Worm (Caenorhabditis elegans) whole organism, young adult: ENCODE results near the gene K03B4.8.

Experiments
- B0019.2 ChIP-seq: fragments of 200-800 bp; sonication (Bioruptor generic); conservative IDR thresholded peaks from 2 replicates; pipeline ENCODE4 v1.3.6; 2022; ENCODE audit warnings: missing genetic modification reagents, missing genetic modification characterization, missing compliant biosample characterization
- D2030.7 ChIP-seq: fragments of 200-800 bp; sonication (Bioruptor generic); IDR thresholded peaks from 2 replicates; pipeline ENCODE4 v1.3.6; 2022; ENCODE audit warnings: missing genetic modification reagents, missing genetic modification characterization, missing compliant biosample characterization
- F52B5.7 ChIP-seq: sonication (generic microtip); optimal IDR thresholded peaks from 2 replicates; lab custom pipeline; 2016; ENCODE audit warnings: mild to moderate bottlenecking, missing genetic modification characterization, missing compliant biosample characterization
- attf-3 ChIP-seq: fragments of 200-800 bp; sonication (Bioruptor generic); conservative IDR thresholded peaks from 2 replicates; pipeline ENCODE4 v1.3.6; 2022; ENCODE audit warnings: missing genetic modification reagents, missing genetic modification characterization, missing compliant biosample characterization
- attf-5 ChIP-seq: fragments of 200-800 bp; sonication (Bioruptor generic); optimal IDR thresholded peaks from 2 replicates; lab custom pipeline; 2018; ENCODE audit warnings: mild to moderate bottlenecking, missing genetic modification characterization, missing compliant biosample characterization
- cebp-1 ChIP-seq, 2 experiments: fragments of 200-800 bp in 1 of 2; sonication (Bioruptor generic) in 1 of 2; sonication (generic microtip) in 1 of 2; IDR thresholded peaks in 1 of 2; optimal IDR thresholded peaks in 1 of 2; 2 replicates each; pipeline versions ENCODE4 v1.3.6 to Lab custom; 2017 to 2022; ENCODE audit warnings: missing compliant biosample characterization in 2 of 2, missing genetic modification characterization in 2 of 2, mild to moderate bottlenecking in 1 of 2, missing genetic modification reagents in 1 of 2, moderate library complexity in 1 of 2
- cebp-2 ChIP-seq: fragments of 200-800 bp; sonication (Bioruptor generic); IDR thresholded peaks from 2 replicates; pipeline ENCODE4 v1.3.6; 2022; ENCODE audit warnings: missing genetic modification characterization, missing compliant biosample characterization
- ceh-27 ChIP-seq: fragments of 200-800 bp; sonication (Bioruptor generic); optimal IDR thresholded peaks from 2 replicates; lab custom pipeline; 2018; ENCODE audit warnings: mild to moderate bottlenecking, missing genetic modification characterization, moderate library complexity, missing compliant biosample characterization
- chd-7 ChIP-seq: sonication (generic microtip); optimal IDR thresholded peaks from 2 replicates; lab custom pipeline; 2016; ENCODE audit warnings: mild to moderate bottlenecking, missing genetic modification characterization, moderate library complexity, missing compliant biosample characterization
- die-1 ChIP-seq: sonication (generic microtip); optimal IDR thresholded peaks from 2 replicates; lab custom pipeline; 2016; ENCODE audit warnings: missing genotype, mild to moderate bottlenecking, missing genetic modification characterization, missing compliant biosample characterization
- egrh-3 ChIP-seq: fragments of 200-800 bp; sonication (Bioruptor generic); IDR thresholded peaks from 2 replicates; pipeline ENCODE4 v1.3.6; 2022; ENCODE audit warnings: missing genetic modification reagents, missing genetic modification characterization, missing compliant biosample characterization
- ekl-4 ChIP-seq: fragments of 200-800 bp; sonication (Bioruptor generic); IDR thresholded peaks from 2 replicates; pipeline ENCODE4 v1.3.6; 2022; ENCODE audit warnings: missing genetic modification reagents, missing genetic modification characterization, missing compliant biosample characterization
- gei-17 ChIP-seq: fragments of 200-800 bp; sonication (Bioruptor generic); optimal IDR thresholded peaks from 2 replicates; lab custom pipeline; 2018; ENCODE audit warnings: mild to moderate bottlenecking, missing genetic modification characterization, missing compliant biosample characterization
- hlh-26 ChIP-seq: fragments of 200-800 bp; sonication (Bioruptor generic); conservative IDR thresholded peaks from 2 replicates; pipeline ENCODE4 v1.3.6; 2022; ENCODE audit warnings: missing genetic modification reagents, missing genetic modification characterization, missing compliant biosample characterization
- hrde-1 ChIP-seq: sonication (generic microtip); optimal IDR thresholded peaks from 2 replicates; lab custom pipeline; 2016; ENCODE audit warnings: missing genetic modification characterization, mild to moderate bottlenecking, missing compliant biosample characterization, moderate library complexity, missing genotype, missing genetic modification reagents, borderline replicate concordance
- hsf-1 ChIP-seq: fragments of 200-800 bp; sonication (Bioruptor generic); IDR thresholded peaks from 2 replicates; pipeline ENCODE4 v1.3.6; 2022; ENCODE audit warnings: missing genetic modification reagents, missing genetic modification characterization, missing compliant biosample characterization
- lag-1 ChIP-seq: fragments of 200-800 bp; sonication (Bioruptor generic); IDR thresholded peaks from 2 replicates; pipeline ENCODE4 v1.3.6; 2022; ENCODE audit warnings: missing genetic modification reagents, missing genetic modification characterization, missing compliant biosample characterization
- madf-3 ChIP-seq: fragments of 200-800 bp; sonication (Bioruptor generic); IDR thresholded peaks from 2 replicates; pipeline ENCODE4 v1.3.6; 2022; ENCODE audit warnings: missing genetic modification reagents, missing genetic modification characterization, missing compliant biosample characterization
- mcd-1 ChIP-seq: fragments of 200-800 bp; sonication (Bioruptor generic); IDR thresholded peaks from 2 replicates; pipeline ENCODE4 v1.3.6; 2022; ENCODE audit warnings: missing genetic modification reagents, missing genetic modification characterization, missing compliant biosample characterization
- mxl-1 ChIP-seq: sonication (generic microtip); optimal IDR thresholded peaks from 2 replicates; lab custom pipeline; 2016; ENCODE audit warnings: missing genetic modification characterization, missing compliant biosample characterization
- nhr-80 ChIP-seq: sonication (generic microtip); optimal IDR thresholded peaks from 2 replicates; lab custom pipeline; 2016; ENCODE audit warnings: missing genetic modification characterization, missing compliant biosample characterization
- nhr-90 ChIP-seq: sonication (generic microtip); optimal IDR thresholded peaks from 2 replicates; lab custom pipeline; 2016; ENCODE audit warnings: missing genotype, mild to moderate bottlenecking, missing genetic modification characterization, missing compliant biosample characterization
- rcor-1 ChIP-seq: fragments of 200-800 bp; sonication (Bioruptor generic); IDR thresholded peaks from 2 replicates; pipeline ENCODE4 v1.3.6; 2022; ENCODE audit warnings: missing genetic modification reagents, missing genetic modification characterization, missing compliant biosample characterization
- repo-1 ChIP-seq: sonication (generic microtip); optimal IDR thresholded peaks from 2 replicates; lab custom pipeline; 2017; ENCODE audit warnings: mild to moderate bottlenecking, missing genetic modification characterization, missing compliant biosample characterization
- snpc-3.4 ChIP-seq: sonication (generic microtip); optimal IDR thresholded peaks from 2 replicates; lab custom pipeline; 2017; ENCODE audit warnings: missing genetic modification characterization, mild to moderate bottlenecking, missing compliant biosample characterization, antibody characterized with exemption, moderate library complexity, missing genotype, missing genetic modification reagents
- sptf-2 ChIP-seq: fragments of 200-800 bp; sonication (Bioruptor generic); optimal IDR thresholded peaks from 2 replicates; lab custom pipeline; 2018; ENCODE audit warnings: mild to moderate bottlenecking, missing genetic modification characterization, missing compliant biosample characterization
- tlf-1 ChIP-seq: fragments of 200-800 bp; sonication (Bioruptor generic); optimal IDR thresholded peaks from 2 replicates; lab custom pipeline; 2018; ENCODE audit warnings: mild to moderate bottlenecking, missing genetic modification characterization, missing compliant biosample characterization
- xnd-1 ChIP-seq: sonication (generic microtip); optimal IDR thresholded peaks from 2 replicates; lab custom pipeline; 2016; ENCODE audit warnings: missing genotype, missing genetic modification reagents, missing genetic modification characterization, missing compliant biosample characterization
- zfh-2 ChIP-seq: fragments of 200-800 bp; sonication (Bioruptor generic); conservative IDR thresholded peaks from 2 replicates; pipeline ENCODE4 v1.3.6; 2022; ENCODE audit warnings: missing genetic modification reagents, missing genetic modification characterization, missing compliant biosample characterization
- ztf-22 ChIP-seq: fragments of 200-800 bp; sonication (Bioruptor generic); optimal IDR thresholded peaks from 2 replicates; lab custom pipeline; 2018; ENCODE audit warnings: mild to moderate bottlenecking, missing genetic modification characterization, moderate library complexity, missing compliant biosample characterization
- ztf-26 ChIP-seq: sonication (generic microtip); optimal IDR thresholded peaks from 2 replicates; lab custom pipeline; 2017; ENCODE audit warnings: missing genetic modification characterization, missing compliant biosample characterization

Gene K03B4.8

DNA sequence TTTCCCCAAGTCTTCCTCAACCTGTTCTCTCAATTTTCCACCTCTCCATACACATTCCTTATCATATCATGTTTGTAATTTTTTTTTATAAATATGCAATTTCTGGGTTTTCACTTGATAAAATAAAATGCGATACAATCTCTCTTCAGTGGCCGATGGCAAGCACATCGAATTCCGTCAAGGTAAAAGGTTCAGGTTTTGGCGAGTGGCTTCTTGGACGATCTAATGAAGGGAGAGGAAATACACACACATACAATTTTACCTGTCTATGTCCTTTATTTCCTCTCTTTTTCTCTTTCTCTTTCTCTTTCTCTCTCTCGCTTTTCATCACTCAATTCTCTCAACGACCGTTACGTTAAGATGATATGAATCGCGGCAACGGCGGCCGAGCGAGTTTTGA, 22.9 kb downstream of the K03B4.8 start:
- TF ChIP-seq xnd-1 = no peak
- TF ChIP-seq nhr-80 = peak; percentile 17
- peak; percentile 16 for TF ChIP-seq ztf-26 (tag; lab: Kevin White, UChicago)
- TF ChIP-seq mxl-1 (tag; lab: Kevin White, UChicago) = no peak

ce11 chrV:4649649-4650384, 24.6 kb downstream of the K03B4.8 start:
- no peak for TF ChIP-seq sptf-2 (GFP tag; lab: Kevin White, UChicago)
- TF ChIP-seq cebp-2 (GFP tag; lab: Robert Waterston, UW) = 0 out of 2 replicates have a peak, but pooled peaks have one; percentile 70
- peak; percentile 57; the same call in 1 of the 2 replicates for TF ChIP-seq zfh-2 (GFP tag; lab: Robert Waterston, UW)
- TF ChIP-seq lag-1 = no peak
- TF ChIP-seq egrh-3 = no peak
- 0 out of 2 replicates have a peak, but pooled peaks have one; percentile 13 for TF ChIP-seq mcd-1
- TF ChIP-seq ztf-26 (tag; lab: Kevin White, UChicago) = no peak
- TF ChIP-seq hsf-1 = 0 out of 2 replicates have a peak, but pooled peaks have one; percentile 7
- TF ChIP-seq nhr-90 (tag; lab: Kevin White, UChicago) = no peak
- TF ChIP-seq, all 124 proteins: peak for 4

DNA sequence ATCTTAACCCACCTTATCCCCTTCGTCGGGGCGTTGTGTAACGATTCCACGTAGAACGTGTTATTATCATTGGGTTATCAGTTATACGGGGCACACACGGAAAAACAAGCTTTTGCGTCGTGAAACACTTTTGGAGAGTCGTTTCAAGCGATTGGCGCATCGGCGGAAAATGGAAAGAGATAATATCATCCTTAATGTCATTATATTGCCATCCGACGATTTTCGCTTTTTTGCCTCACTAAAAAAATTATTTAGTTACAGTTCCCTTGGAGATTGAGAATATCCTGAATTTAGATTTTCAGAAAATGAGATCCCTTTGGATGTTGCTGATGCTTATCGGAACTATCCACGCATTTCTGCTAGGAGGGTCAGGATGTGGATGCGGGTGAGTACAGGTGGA, 25.9 kb downstream of the K03B4.8 start, which contains the start of gene F41F3.8:
TSS of gene F41F3.8 (plus strand) at position 301 of the 400 bp plus-strand sequence.
- TF ChIP-seq hrde-1 (tag; lab: Kevin White, UChicago) = no peak
- TF ChIP-seq cebp-1 (GFP tag; IDR thresholded peaks at IDR 0.05; lab: Robert Waterston, UW) = no peak
- no peak for TF ChIP-seq cebp-1 (tag; optimal IDR thresholded peaks at IDR 0.05; lab: Kevin White, UChicago)
- TF ChIP-seq tlf-1 (GFP tag; lab: Kevin White, UChicago) = no peak
- TF ChIP-seq nhr-80 = no peak
- no peak for TF ChIP-seq attf-3 (GFP tag; lab: Robert Waterston, UW)
- no peak for TF ChIP-seq gei-17 (GFP tag; lab: Kevin White, UChicago)

ce11 chrV:4647857-4648256, 26.5 kb downstream of the K03B4.8 start, which contains the start of gene F41F3.3:
TSS of gene F41F3.3 (minus strand) at chrV:4648239.
- TF ChIP-seq repo-1 (tag; lab: Kevin White, UChicago) = peak; percentile 24
- peak; percentile 10 for TF ChIP-seq ceh-27
- peak; percentile 4 for TF ChIP-seq ztf-22
- no peak for TF ChIP-seq rcor-1 (GFP tag; lab: Robert Waterston, UW)
- TF ChIP-seq B0019.2 (GFP tag; lab: Robert Waterston, UW) = 0 out of 2 replicates have a peak, but pooled peaks have one; percentile 11
- TF ChIP-seq snpc-3.4 (tag; lab: Kevin White, UChicago) = no peak
- no peak for TF ChIP-seq hlh-26 (GFP tag; lab: Robert Waterston, UW)
- 0 out of 2 replicates have a peak, but pooled peaks have one; percentile 4 for TF ChIP-seq madf-3 (GFP tag; lab: Robert Waterston, UW)
- TF ChIP-seq die-1 = no peak
- peak; percentile 97 for TF ChIP-seq zfh-2 (GFP tag; lab: Robert Waterston, UW)
- TF ChIP-seq D2030.7 = no peak
- TF ChIP-seq F52B5.7 (tag; lab: Kevin White, UChicago) = peak; percentile 65
- no peak for TF ChIP-seq xnd-1
- TF ChIP-seq egrh-3 = peak; percentile 97
- TF ChIP-seq attf-5 = peak; percentile 16
- peak; percentile 33 for TF ChIP-seq chd-7 (tag; lab: Kevin White, UChicago)
- TF ChIP-seq ekl-4 (GFP tag; lab: Robert Waterston, UW) = 0 out of 2 replicates have a peak, but pooled peaks have one; percentile 24
- TF ChIP-seq, all 124 proteins: peak for 11
